Fruit fly (Drosophila melanogaster) whole organism, embryonic: ENCODE results near the gene slpr.
A peak's percentile ranks its signal among the peaks of the same experiment; 100 is the strongest.

ENCODE experiments used
- Antp ChIP-seq: fragments of 200-800 bp; sonication (Bioruptor generic); optimal IDR thresholded peaks from 3 replicates; lab custom pipeline; 2016; ENCODE audit warnings: missing biosample characterization, missing genetic modification characterization
- Asciz ChIP-seq: fragments of 200-800 bp; sonication (Bioruptor generic); optimal IDR thresholded peaks from 2 replicates; lab custom pipeline; 2017; ENCODE audit warnings: missing biosample characterization, mild to moderate bottlenecking, missing genetic modification characterization, missing genetic modification reagents
- Blimp-1 ChIP-seq: fragments of 200-800 bp; sonication (Bioruptor generic); optimal IDR thresholded peaks from 3 replicates; lab custom pipeline; 2018; ENCODE audit warnings: missing biosample characterization, missing genetic modification characterization, mild to moderate bottlenecking, moderate library complexity, missing genetic modification reagents
- BtbVII ChIP-seq: fragments of 200-800 bp; sonication (Bioruptor generic); optimal IDR thresholded peaks from 3 replicates; lab custom pipeline; 2017; ENCODE audit warnings: missing biosample characterization, mild to moderate bottlenecking, missing genetic modification characterization
- CG10267 ChIP-seq: fragments of 200-800 bp; sonication (Bioruptor generic); optimal IDR thresholded peaks from 2 replicates; lab custom pipeline; 2018; ENCODE audit warnings: missing biosample characterization, mild to moderate bottlenecking, missing genetic modification characterization, moderate library complexity
- CG10543 ChIP-seq: fragments of 200-800 bp; sonication (Bioruptor generic); optimal IDR thresholded peaks from 3 replicates; lab custom pipeline; 2017; ENCODE audit warnings: missing biosample characterization, mild to moderate bottlenecking, missing genetic modification characterization, moderate library complexity
- CG11723 ChIP-seq: fragments of 200-800 bp; sonication (Bioruptor generic); optimal IDR thresholded peaks from 2 replicates; lab custom pipeline; 2017; ENCODE audit warnings: missing biosample characterization, mild to moderate bottlenecking, missing genetic modification characterization
- CG12155 ChIP-seq: fragments of 200-800 bp; sonication (Bioruptor generic); optimal IDR thresholded peaks from 3 replicates; lab custom pipeline; 2016; ENCODE audit warnings: missing biosample characterization, missing genetic modification characterization
- CG13287 ChIP-seq: fragments of 200-800 bp; sonication (Bioruptor generic); IDR thresholded peaks from 2 replicates; pipeline ENCODE4 v1.3.6; 2022; ENCODE audit warnings: missing biosample characterization, missing genetic modification characterization; ENCODE audit not compliant: partially characterized antibody
- CG13894 ChIP-seq: fragments of 200-800 bp; sonication (Bioruptor generic); optimal IDR thresholded peaks from 3 replicates; lab custom pipeline; 2018; ENCODE audit warnings: missing biosample characterization, mild to moderate bottlenecking, missing genetic modification characterization, moderate library complexity
- CG14667 ChIP-seq: fragments of 200-800 bp; sonication (Bioruptor generic); IDR thresholded peaks from 2 replicates; pipeline ENCODE4 v1.3.6; 2022; ENCODE audit warnings: missing biosample characterization, missing genetic modification characterization
- CG14860 ChIP-seq: fragments of 200-800 bp; sonication (Bioruptor generic); IDR thresholded peaks from 3 replicates; pipeline ENCODE4 v1.3.6; 2022; ENCODE audit warnings: missing biosample characterization, missing genetic modification characterization; ENCODE audit not compliant: partially characterized antibody
- CG1647 ChIP-seq: fragments of 200-800 bp; sonication (Bioruptor generic); optimal IDR thresholded peaks from 3 replicates; lab custom pipeline; 2016; ENCODE audit warnings: missing biosample characterization, missing genetic modification characterization
- CG17829 ChIP-seq: fragments of 200-800 bp; optimal IDR thresholded peaks from 2 replicates; lab custom pipeline; 2019; ENCODE audit warnings: missing biosample characterization, mild to moderate bottlenecking, missing genetic modification characterization, moderate library complexity
- CG34376 ChIP-seq: fragments of 200-800 bp; sonication (Bioruptor generic); optimal IDR thresholded peaks from 2 replicates; lab custom pipeline; 2018; ENCODE audit warnings: missing biosample characterization, mild to moderate bottlenecking, missing genetic modification characterization
- CG6254 ChIP-seq: fragments of 200-800 bp; sonication (Bioruptor generic); optimal IDR thresholded peaks from 3 replicates; lab custom pipeline; 2017; ENCODE audit warnings: mild to moderate bottlenecking, missing biosample characterization, missing genetic modification reagents, missing genetic modification characterization
- CG6272 ChIP-seq: fragments of 200-800 bp; sonication (Bioruptor generic); IDR thresholded peaks from 2 replicates; pipeline ENCODE4 v1.3.6; 2022; ENCODE audit warnings: missing biosample characterization, missing genetic modification characterization
- CG6791 ChIP-seq: fragments of 200-800 bp; sonication (Bioruptor generic); IDR thresholded peaks from 3 replicates; pipeline ENCODE4 v1.3.6; 2022; ENCODE audit warnings: missing biosample characterization, missing genetic modification characterization; ENCODE audit not compliant: partially characterized antibody
- CG6854 ChIP-seq: fragments of 200-800 bp; sonication (Bioruptor generic); optimal IDR thresholded peaks from 3 replicates; lab custom pipeline; 2017; ENCODE audit warnings: missing biosample characterization, mild to moderate bottlenecking, missing genetic modification characterization
- Doc2 ChIP-seq: fragments of 200-800 bp; sonication (Bioruptor generic); IDR thresholded peaks from 2 replicates; pipeline ENCODE4 v1.3.6; 2022; ENCODE audit warnings: missing biosample characterization, missing genetic modification characterization
- Fer2 ChIP-seq: fragments of 200-800 bp; sonication (Bioruptor generic); optimal IDR thresholded peaks from 2 replicates; lab custom pipeline; 2018; ENCODE audit warnings: missing biosample characterization, mild to moderate bottlenecking, missing genetic modification characterization, moderate library complexity
- GATAe ChIP-seq: fragments of 200-800 bp; sonication (Bioruptor generic); conservative IDR thresholded peaks from 2 replicates; pipeline ENCODE4 v1.3.6; 2022; ENCODE audit warnings: missing biosample characterization, missing genetic modification characterization
- Mrtf ChIP-seq: fragments of 200-800 bp; sonication (Bioruptor generic); IDR thresholded peaks from 3 replicates; pipeline ENCODE4 v1.3.6; 2022; ENCODE audit warnings: missing biosample characterization, missing genetic modification characterization
- Myb ChIP-seq: fragments of 200-800 bp; sonication (Bioruptor generic); optimal IDR thresholded peaks from 2 replicates; lab custom pipeline; 2016; ENCODE audit warnings: missing biosample characterization, missing genetic modification characterization
- Opbp ChIP-seq: fragments of 200-800 bp; sonication (Bioruptor generic); IDR thresholded peaks from 3 replicates; pipeline ENCODE4 v1.3.6; 2022; ENCODE audit warnings: missing biosample characterization, missing genetic modification characterization; ENCODE audit not compliant: partially characterized antibody
- Rx ChIP-seq: fragments of 200-800 bp; sonication (Bioruptor generic); IDR thresholded peaks from 2 replicates; pipeline ENCODE4 v1.3.6; 2022; ENCODE audit warnings: missing biosample characterization, missing genetic modification characterization
- Usf ChIP-seq: fragments of 200-800 bp; sonication (Bioruptor generic); optimal IDR thresholded peaks from 2 replicates; lab custom pipeline; 2017; ENCODE audit warnings: missing genotype, missing biosample characterization, missing genetic modification characterization
- Vsx1 ChIP-seq: fragments of 200-800 bp; sonication (Bioruptor generic); optimal IDR thresholded peaks from 2 replicates; lab custom pipeline; 2017; ENCODE audit warnings: missing biosample characterization, mild to moderate bottlenecking, missing genetic modification characterization, missing genetic modification reagents
- al ChIP-seq: fragments of 200-800 bp; sonication (Bioruptor generic); IDR thresholded peaks from 2 replicates; pipeline ENCODE4 v1.3.6; 2022; ENCODE audit warnings: missing biosample characterization, missing genetic modification characterization
- amos ChIP-seq: fragments of 200-800 bp; sonication (Bioruptor generic); IDR thresholded peaks from 2 replicates; pipeline ENCODE4 v1.3.6; 2022; ENCODE audit warnings: missing biosample characterization, missing genetic modification characterization; ENCODE audit not compliant: partially characterized antibody
- dpn ChIP-seq, 2 experiments: fragments of 200-800 bp; sonication (Bioruptor generic); optimal IDR thresholded peaks; 3 replicates each; lab custom pipeline; 2016; ENCODE audit warnings: missing biosample characterization in 2 of 2, missing genetic modification characterization in 2 of 2
- en ChIP-seq: fragments of 200-800 bp; sonication (Bioruptor generic); optimal IDR thresholded peaks from 2 replicates; lab custom pipeline; 2016; ENCODE audit warnings: missing biosample characterization, missing genetic modification characterization
- exex ChIP-seq: fragments of 200-800 bp; sonication (Bioruptor generic); optimal IDR thresholded peaks from 4 replicates; lab custom pipeline; 2018; ENCODE audit warnings: missing biosample characterization, mild to moderate bottlenecking, missing genetic modification characterization, moderate library complexity
- gem ChIP-seq: fragments of 200-800 bp; sonication (Bioruptor generic); optimal IDR thresholded peaks from 2 replicates; lab custom pipeline; 2019; ENCODE audit warnings: missing biosample characterization, mild to moderate bottlenecking, missing genetic modification characterization, moderate library complexity
- h ChIP-seq: fragments of >200 bp; optimal IDR thresholded peaks from 2 replicates; lab custom pipeline; 2017
- lab ChIP-seq: fragments of 200-800 bp; sonication (Bioruptor generic); optimal IDR thresholded peaks from 3 replicates; lab custom pipeline; 2017; ENCODE audit warnings: missing biosample characterization, missing genetic modification characterization, mild to moderate bottlenecking, moderate library complexity, missing genetic modification reagents
- lov ChIP-seq, 2 experiments: fragments of 200-800 bp in 1 of 2; fragments of >200 bp in 1 of 2; sonication (Bioruptor generic) in 1 of 2; IDR thresholded peaks in 1 of 2; optimal IDR thresholded peaks in 1 of 2; 2 replicates in 1 of 2; 3 replicates in 1 of 2; pipeline versions ENCODE4 v1.3.6 to Lab custom; 2017 to 2022; ENCODE audit warnings: missing biosample characterization in 1 of 2, missing genetic modification characterization in 1 of 2
- mirr ChIP-seq: fragments of 200-800 bp; sonication (Bioruptor generic); optimal IDR thresholded peaks from 3 replicates; lab custom pipeline; 2018; ENCODE audit warnings: missing biosample characterization, mild to moderate bottlenecking, missing genetic modification characterization
- nau ChIP-seq: fragments of 200-800 bp; sonication (Bioruptor generic); optimal IDR thresholded peaks from 3 replicates; lab custom pipeline; 2017; ENCODE audit warnings: missing biosample characterization, mild to moderate bottlenecking, missing genetic modification characterization, missing genetic modification reagents
- pnt ChIP-seq: fragments of 200-800 bp; sonication (Bioruptor generic); optimal IDR thresholded peaks from 3 replicates; lab custom pipeline; 2016; ENCODE audit warnings: missing biosample characterization, missing genetic modification characterization
- run ChIP-seq: fragments of 200-800 bp; sonication (Bioruptor generic); optimal IDR thresholded peaks from 3 replicates; lab custom pipeline; 2018; ENCODE audit warnings: missing biosample characterization, mild to moderate bottlenecking, missing genetic modification characterization
- sens ChIP-seq: fragments of 200-800 bp; sonication (Bioruptor generic); peaks from one replicate; lab custom pipeline; 2016; ENCODE audit warnings: missing biosample characterization, missing genetic modification characterization
- sna ChIP-seq: fragments of 200-800 bp; sonication (Bioruptor generic); IDR thresholded peaks from 2 replicates; pipeline ENCODE4 v1.3.6; 2022; ENCODE audit warnings: missing biosample characterization, missing genetic modification characterization; ENCODE audit not compliant: partially characterized antibody
- sqz ChIP-seq: fragments of 200-800 bp; sonication (Bioruptor generic); optimal IDR thresholded peaks from 3 replicates; lab custom pipeline; 2018; ENCODE audit warnings: missing biosample characterization, mild to moderate bottlenecking, missing genetic modification characterization
- sug ChIP-seq: fragments of 200-800 bp; optimal IDR thresholded peaks from 2 replicates; lab custom pipeline; 2019; ENCODE audit warnings: missing biosample characterization, mild to moderate bottlenecking, missing genetic modification characterization, moderate library complexity
- tna ChIP-seq: fragments of 200-800 bp; sonication (Bioruptor generic); IDR thresholded peaks from 2 replicates; pipeline ENCODE4 v1.3.6; 2022; ENCODE audit warnings: missing biosample characterization, missing genetic modification characterization; ENCODE audit not compliant: partially characterized antibody

slpr gene

DNA sequence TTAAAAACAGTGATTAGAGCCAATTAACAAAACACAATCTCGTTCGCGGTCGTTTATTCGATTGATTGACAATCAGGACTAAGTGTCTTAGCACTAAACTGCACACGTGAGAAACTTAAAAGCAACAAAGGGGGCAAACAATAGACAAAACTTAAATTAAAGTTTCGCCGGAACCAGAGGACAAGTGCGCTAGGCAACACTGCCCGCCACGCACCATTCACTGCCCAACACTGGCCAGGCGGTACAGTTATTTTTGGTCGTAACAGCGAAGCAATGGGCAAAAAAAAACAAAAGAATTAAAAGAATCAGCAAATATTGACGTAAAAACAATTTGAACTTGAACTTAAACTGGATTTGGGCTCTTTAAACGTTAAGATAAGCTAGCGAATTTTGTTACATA lies 39.7 kb downstream of the slpr start (continued):
- TF ChIP-seq CG14860 (GFP tag; lab: Robert Waterston, UW) (0 out of 3 replicates have a peak, but pooled peaks have one; percentile 31), CG10267 (tag; lab: Kevin White, UChicago) (peak; percentile 21), CG14667 (GFP tag; lab: Robert Waterston, UW) (no peak), Rx (GFP tag; lab: Robert Waterston, UW) (no peak), sna (no peak), CG13894 (tag; lab: Kevin White, UChicago) (no peak), CG6854 (GFP tag; lab: Kevin White, UChicago) (no peak), Blimp-1 (GFP tag; lab: Kevin White, UChicago) (no peak), Opbp (GFP tag; lab: Robert Waterston, UW) (no peak), Doc2 (GFP tag; lab: Robert Waterston, UW) (no peak), GATAe (GFP tag; lab: Robert Waterston, UW) (no peak), Usf (GFP tag; lab: Kevin White, UChicago) (no peak), CG6791 (GFP tag; lab: Robert Waterston, UW) (peak; percentile 45; the same call in 1 of the 3 replicates), BtbVII (GFP tag; lab: Kevin White, UChicago) (no peak), run (tag; lab: Kevin White, UChicago) (no peak), amos (GFP tag; lab: Robert Waterston, UW) (0 out of 2 replicates have a peak, but pooled peaks have one; percentile 10), CG12155 (GFP tag; lab: Kevin White, UChicago) (no peak), CG13287 (GFP tag; lab: Robert Waterston, UW) (peak; percentile 45; the same call in 1 of the 2 replicates)

DNA sequence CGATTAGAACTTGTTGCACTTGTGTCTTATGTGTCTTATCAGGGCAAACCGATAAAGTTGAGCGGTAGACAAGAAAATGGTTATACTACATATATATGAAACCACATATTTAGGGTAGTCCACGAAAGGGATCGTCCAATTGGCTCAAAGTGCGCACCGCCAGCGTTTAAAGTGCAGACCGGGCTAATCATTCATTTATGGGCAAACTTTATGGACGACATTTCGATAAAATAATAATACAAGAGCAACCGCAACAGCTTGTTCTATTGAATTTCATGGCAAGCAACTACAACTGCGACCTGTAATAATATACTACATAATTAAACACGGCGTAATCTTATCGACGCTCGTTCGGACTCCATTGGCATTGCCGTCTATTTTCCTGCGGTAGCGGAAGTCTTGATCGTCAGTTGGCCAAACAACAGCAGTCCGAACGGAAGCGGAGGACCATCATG lies 41.5 kb downstream of the slpr start, which contains the start of the genes cyr and CG2120:
Gene cyr, minus strand, starts transcription at position 294 of the 455 bp plus-strand sequence.
Gene CG2120, plus strand, starts transcription at position 405 of the 455 bp plus-strand sequence.
- no peak for TF ChIP-seq CG17829 (tag; lab: Kevin White, UChicago)
- peak; percentile 74 for TF ChIP-seq exex (tag; lab: Kevin White, UChicago)
- peak; percentile 13 for TF ChIP-seq sens (GFP tag; lab: Kevin White, UChicago)
- TF ChIP-seq lab: peak; percentile 10
- peak; percentile 56 for TF ChIP-seq CG34376 (GFP tag; lab: Kevin White, UChicago)
- TF ChIP-seq CG1647: no peak
- no peak for TF ChIP-seq CG6254 (GFP tag; lab: Kevin White, UChicago)
- TF ChIP-seq lov (optimal IDR thresholded peaks at IDR 0.05; lab: Kevin White, UChicago): no peak
- TF ChIP-seq lov (GFP tag; IDR thresholded peaks at IDR 0.05; lab: Robert Waterston, UW): no peak
- TF ChIP-seq sqz (GFP tag; lab: Kevin White, UChicago): no peak
- TF ChIP-seq sug: peak; percentile 68
- TF ChIP-seq Myb (GFP tag; lab: Kevin White, UChicago): no peak
- no peak for TF ChIP-seq Asciz (GFP tag; lab: Kevin White, UChicago)
- TF ChIP-seq CG10543: peak; percentile 14
- TF ChIP-seq mirr: peak; percentile 17

DNA sequence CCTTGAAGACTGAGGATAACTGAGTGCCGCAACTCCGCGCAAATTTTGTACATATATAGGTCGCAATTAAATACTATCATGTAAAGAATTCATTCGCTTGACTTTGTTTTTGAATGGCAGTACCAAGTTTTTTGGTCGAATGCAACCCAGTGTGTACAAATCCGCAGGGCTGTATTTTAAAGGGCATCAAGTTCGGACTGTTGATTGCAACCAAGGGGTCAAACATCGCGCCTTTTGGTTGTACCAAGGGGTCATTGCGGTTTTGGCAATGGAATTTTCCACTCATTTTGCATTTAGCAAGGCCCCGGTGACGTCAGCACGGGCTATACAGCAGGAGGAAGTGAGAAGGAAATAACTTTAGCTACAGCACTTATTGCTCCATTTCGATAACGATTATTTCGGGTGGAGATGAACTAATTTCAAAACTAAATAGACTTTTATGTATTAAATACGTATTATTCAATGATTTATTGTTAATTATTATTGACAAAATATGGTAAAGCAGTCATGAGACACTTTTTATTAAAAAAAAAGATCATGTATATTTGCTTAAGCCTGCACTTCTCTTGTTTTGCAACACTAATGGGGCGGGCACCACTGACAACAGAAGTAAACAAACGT lies 45.2 kb downstream of the slpr start, which contains the start of gene CG10958:
Gene CG10958, plus strand, starts transcription at position 593 of the 621 bp plus-strand sequence.
- TF ChIP-seq Mrtf (no peak), nau (GFP tag; lab: Kevin White, UChicago) (no peak), Antp (peak; percentile 9), h (lab: Kevin White, UChicago) (no peak), CG11723 (peak; percentile 11), Fer2 (peak; percentile 18), dpn (GFP tag; optimal IDR thresholded peaks at IDR 0.05; lab: Kevin White, UChicago) (peak; percentile 26 to 81), al (GFP tag; lab: Robert Waterston, UW) (no peak; the same call in 1 of the 2 replicates), Vsx1 (GFP tag; lab: Kevin White, UChicago) (peak; percentile 10), en (GFP tag; lab: Kevin White, UChicago) (no peak), tna (GFP tag; lab: Robert Waterston, UW) (no peak), gem (tag; lab: Kevin White, UChicago) (peak; percentile 77), CG6272 (GFP tag; lab: Robert Waterston, UW) (0 out of 2 replicates have a peak, but pooled peaks have one; percentile 51), pnt (GFP tag; lab: Kevin White, UChicago) (no peak)
